Worm (Caenorhabditis elegans): Measurements from ENCODE around the gene mdt-27.

Gene mdt-27

DNA sequence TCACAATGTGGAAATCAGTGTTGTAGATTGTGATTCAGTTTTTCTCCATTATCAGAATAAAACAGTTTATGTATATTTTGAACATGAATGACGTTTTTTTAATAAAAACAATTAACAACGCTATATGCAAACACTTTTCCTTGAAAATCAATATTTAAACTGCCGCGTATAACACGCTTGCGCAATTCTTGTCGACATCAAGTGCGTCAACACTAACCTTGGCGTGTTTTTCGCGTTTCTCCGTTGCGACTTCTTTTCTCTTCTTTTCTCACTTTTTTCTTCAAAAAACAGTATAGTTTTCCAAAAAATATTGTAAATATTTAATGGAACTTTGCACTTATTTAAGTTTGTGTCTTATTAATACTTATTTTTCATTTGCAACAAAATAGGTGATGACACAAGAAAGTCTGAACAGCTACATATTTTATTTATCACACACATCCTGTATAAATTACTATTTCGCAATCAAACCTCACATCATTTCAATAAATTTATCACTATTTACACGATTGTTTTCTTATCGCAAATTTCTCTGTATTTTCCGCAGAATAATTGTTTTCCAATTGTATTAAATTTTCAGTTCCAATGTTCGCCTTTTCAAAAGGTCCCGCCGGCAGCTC lies 38.1 kb downstream of the mdt-27 start, which contains the start of gene spas-1:
TSS of gene spas-1 (plus strand) at position 572 of the 620 bp plus-strand sequence.
- TF ChIP-seq unc-130 (GFP tag; optimal IDR thresholded peaks at IDR 0.05) (peak; percentile 45), vab-7 (GFP tag; IDR thresholded peaks at IDR 0.05) (no peak), zag-1 (tag; optimal IDR thresholded peaks at IDR 0.05) (no peak), nhr-25 (tag; optimal IDR thresholded peaks at IDR 0.05; ENCODE audit: borderline replicate concordance, insufficient read depth) (peak; percentile 52), hlh-30 (tag; optimal IDR thresholded peaks at IDR 0.05; ENCODE audit: insufficient read depth) (peak; percentile 73), Y105C5A.15 (GFP tag; IDR thresholded peaks at IDR 0.05) (no peak), lin-38 (GFP tag; IDR thresholded peaks at IDR 0.05) (no peak), ces-1 (GFP tag; optimal IDR thresholded peaks at IDR 0.05) (no peak), egl-43 (GFP tag; IDR thresholded peaks at IDR 0.05) (no peak), nhr-237 (tag; optimal IDR thresholded peaks at IDR 0.05) (no peak), dmd-8 (GFP tag; IDR thresholded peaks at IDR 0.05) (no peak), php-3 (GFP tag; IDR thresholded peaks at IDR 0.05) (no peak), tag-97 (GFP tag; IDR thresholded peaks at IDR 0.05) (no peak), ztf-7 (tag; optimal IDR thresholded peaks at IDR 0.05) (peak; percentile 47), Y75B8A.6 (GFP tag; IDR thresholded peaks at IDR 0.05) (no peak), ceh-20 (GFP tag; IDR thresholded peaks at IDR 0.05) (no peak), ctbp-1 (GFP tag; IDR thresholded peaks at IDR 0.05) (peak; percentile 76), nhr-42 (GFP tag; IDR thresholded peaks at IDR 0.05) (no peak), skn-1 (tag; optimal IDR thresholded peaks at IDR 0.05) (no peak), cey-2 (tag; optimal IDR thresholded peaks at IDR 0.05; ENCODE audit: borderline replicate concordance, insufficient read depth) (no peak), nhr-102 (tag; optimal IDR thresholded peaks at IDR 0.05) (peak; percentile 92), pha-4 (GFP tag; IDR thresholded peaks at IDR 0.05) (no peak), pha-4 (tag; optimal IDR thresholded peaks at IDR 0.05) (peak; percentile 54), ceh-82 (tag; optimal IDR thresholded peaks at IDR 0.05) (no peak), fkh-10 (GFP tag; optimal IDR thresholded peaks at IDR 0.05) (peak; percentile 80), D1046.2 (GFP tag; IDR thresholded peaks at IDR 0.05) (no peak), mep-1 (tag; optimal IDR thresholded peaks at IDR 0.05) (peak; percentile 94), rbr-2 (tag; optimal IDR thresholded peaks at IDR 0.05) (peak; percentile 86), fos-1 (tag; optimal IDR thresholded peaks at IDR 0.05) (peak; percentile 26), daf-16 (GFP tag; optimal IDR thresholded peaks at IDR 0.05) (peak in 1 of 2 experiments; percentile 20), daf-16 (tag; optimal IDR thresholded peaks at IDR 0.05) (peak; percentile 27), jun-1 (tag; optimal IDR thresholded peaks at IDR 0.05) (peak; percentile 44), daf-19 (GFP tag; conservative IDR thresholded peaks at IDR 0.05) (no peak), hif-1 (tag; optimal IDR thresholded peaks at IDR 0.05) (peak in 1 of 2 experiments; percentile 51), gei-8 (GFP tag; optimal IDR thresholded peaks at IDR 0.05) (no peak), dpl-1 (GFP tag; optimal IDR thresholded peaks at IDR 0.05) (peak; percentile 97), nhr-77 (tag; optimal IDR thresholded peaks at IDR 0.05) (peak; percentile 92), zfp-2 (tag; optimal IDR thresholded peaks at IDR 0.05) (peak; percentile 37), saeg-2 (GFP tag; IDR thresholded peaks at IDR 0.05) (no peak), nhr-48 (tag; optimal IDR thresholded peaks at IDR 0.05) (peak; percentile 74), Y48G9A.11 (GFP tag; IDR thresholded peaks at IDR 0.05) (no peak), mdl-1 (tag; optimal IDR thresholded peaks at IDR 0.05) (peak in 1 of 2 experiments; percentile 35), aha-1 (tag) (peak; percentile 85), ceh-62 (tag; optimal IDR thresholded peaks at IDR 0.05) (no peak), T20F7.1 (GFP tag; optimal IDR thresholded peaks at IDR 0.05) (peak; percentile 87), zip-2 (tag; optimal IDR thresholded peaks at IDR 0.05) (peak; percentile 54), nhr-41 (GFP tag; IDR thresholded peaks at IDR 0.05) (no peak), F10B5.3 (tag; optimal IDR thresholded peaks at IDR 0.05) (no peak), madf-9 (GFP tag; conservative IDR thresholded peaks at IDR 0.05) (no peak), spr-3 (GFP tag; optimal IDR thresholded peaks at IDR 0.05) (no peak), lin-13 (GFP tag; optimal IDR thresholded peaks at IDR 0.05) (peak; percentile 76)

Data from whole organism, L4 larva.